Worm (Caenorhabditis elegans) whole organism, L4 larva: ENCODE results near the gene col-73.

Source experiments
- daf-8 ChIP-seq: fragments of 200-800 bp; sonication (Bioruptor generic); IDR thresholded peaks from 2 replicates; pipeline ENCODE4 v1.3.6; 2022; ENCODE audit warnings: missing genetic modification characterization, missing compliant biosample characterization
- dpl-1 ChIP-seq: fragments of 150-350 bp; optimal IDR thresholded peaks from 2 replicates; lab custom pipeline; 2014; ENCODE audit warnings: missing biosample characterization, missing genetic modification reagents, missing genetic modification characterization
- hmg-1.1 ChIP-seq: fragments of 200-800 bp; sonication (Bioruptor generic); IDR thresholded peaks from 2 replicates; pipeline ENCODE4 v1.3.6; 2022; ENCODE audit warnings: missing genetic modification reagents, missing genetic modification characterization, missing compliant biosample characterization
- mep-1 ChIP-seq: fragments of 150-350 bp; sonication (generic microtip); optimal IDR thresholded peaks from 3 replicates; lab custom pipeline; 2014; ENCODE audit warnings: missing biosample characterization, missing genetic modification characterization
- nhr-41 ChIP-seq: fragments of 200-800 bp; sonication (Bioruptor generic); IDR thresholded peaks from 2 replicates; pipeline ENCODE4 v1.3.6; 2022; ENCODE audit warnings: missing genetic modification reagents, missing genetic modification characterization, missing compliant biosample characterization
- snpc-4 ChIP-seq: fragments of 150-350 bp; optimal IDR thresholded peaks from 2 replicates; lab custom pipeline; 2014; ENCODE audit warnings: missing biosample characterization, missing genetic modification characterization
- unc-130 ChIP-seq: sonication (generic microtip); optimal IDR thresholded peaks from 2 replicates; lab custom pipeline; 2016; ENCODE audit warnings: missing genetic modification reagents, missing genetic modification characterization, missing compliant biosample characterization
- unc-39 ChIP-seq: sonication (generic microtip); optimal IDR thresholded peaks from 2 replicates; lab custom pipeline; 2017; ENCODE audit warnings: missing biosample characterization, missing genetic modification characterization

DNA sequence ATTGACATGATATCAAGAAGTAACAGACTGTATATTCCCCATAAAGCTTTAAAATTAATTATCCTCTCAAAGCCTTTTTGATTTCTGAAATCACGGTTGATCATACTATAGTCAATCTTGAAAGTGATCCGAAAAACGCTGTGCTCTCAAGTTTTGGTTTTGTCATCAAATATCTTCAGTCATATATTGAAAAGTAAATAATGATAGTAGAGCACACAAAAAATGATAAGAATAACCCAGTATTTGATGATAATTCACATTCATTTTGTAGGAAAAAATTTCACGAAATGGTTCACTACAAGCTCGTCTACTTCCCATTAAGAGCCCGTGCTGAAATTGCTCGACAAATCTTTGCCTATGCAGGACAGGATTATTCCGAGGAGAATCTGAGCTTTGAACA is 6.7 kb upstream of the col-73 start, which contains the start of gene gst-6:
- TF ChIP-seq unc-39 (tag; lab: Kevin White, UChicago) (no peak), unc-130 (GFP tag; lab: Kevin White, UChicago) (no peak), daf-8 (GFP tag; lab: Robert Waterston, UW) (no peak), hmg-1.1 (GFP tag; lab: Robert Waterston, UW) (no peak), snpc-4 (tag; lab: Kevin White, UChicago) (no peak), dpl-1 (GFP tag; lab: Kevin White, UChicago) (no peak), mep-1 (no peak), nhr-41 (GFP tag; lab: Robert Waterston, UW) (no peak)
